Fruit fly (Drosophila melanogaster) whole organism, embryonic: ENCODE results near the gene Rcd2.

Experiments
- CG1529 ChIP-seq: fragments of 200-800 bp; sonication (Bioruptor generic); optimal IDR thresholded peaks from 3 replicates; lab custom pipeline; 2018; ENCODE audit warnings: missing biosample characterization, missing genetic modification characterization
- CG17612 ChIP-seq: fragments of 200-800 bp; sonication (Bioruptor generic); IDR thresholded peaks from 2 replicates; pipeline ENCODE4 v1.3.6; 2022; ENCODE audit warnings: missing biosample characterization, missing genetic modification characterization
- CG6791 ChIP-seq: fragments of 200-800 bp; sonication (Bioruptor generic); IDR thresholded peaks from 3 replicates; pipeline ENCODE4 v1.3.6; 2022; ENCODE audit warnings: missing biosample characterization, missing genetic modification characterization; ENCODE audit not compliant: partially characterized antibody
- HmgD ChIP-seq: fragments of 200-800 bp; sonication (Bioruptor generic); optimal IDR thresholded peaks from 3 replicates; lab custom pipeline; 2016; ENCODE audit warnings: missing biosample characterization, missing genetic modification characterization
- Hmx ChIP-seq: fragments of 200-800 bp; sonication (Bioruptor generic); optimal IDR thresholded peaks from 2 replicates; lab custom pipeline; 2016; ENCODE audit warnings: missing biosample characterization, missing genetic modification characterization
- mam ChIP-seq: fragments of 200-800 bp; sonication (Bioruptor generic); optimal IDR thresholded peaks from 3 replicates; lab custom pipeline; 2016; ENCODE audit warnings: missing biosample characterization, missing genetic modification characterization

DNA sequence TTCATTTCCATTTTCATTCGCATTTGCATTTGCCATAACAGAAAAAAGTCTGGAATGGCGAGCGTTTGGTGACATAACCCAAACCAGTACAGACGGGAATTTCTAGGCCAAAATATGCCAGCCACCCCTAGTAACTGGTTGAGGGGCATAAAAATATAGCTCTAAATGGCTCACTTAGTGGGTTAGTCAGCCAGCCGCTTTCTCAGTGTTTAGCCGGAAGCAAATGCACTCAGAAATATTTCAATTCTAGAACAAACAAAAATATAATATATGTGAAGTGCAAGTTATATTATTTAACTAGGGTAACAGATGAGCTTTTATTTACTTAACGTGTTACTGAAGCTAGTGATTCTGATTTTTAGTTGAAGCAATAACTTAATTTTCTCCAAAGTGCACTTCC, 3.3 kb downstream of the Rcd2 start:
- TF ChIP-seq HmgD (GFP tag; lab: Kevin White, UChicago) (no peak), Hmx (GFP tag; lab: Kevin White, UChicago) (no peak), CG1529 (GFP tag; lab: Kevin White, UChicago) (no peak), mam (GFP tag; lab: Kevin White, UChicago) (no peak), CG17612 (GFP tag; lab: Robert Waterston, UW) (no peak), CG6791 (GFP tag; lab: Robert Waterston, UW) (no peak)
